Worm (Caenorhabditis elegans) whole organism, L4 larva: ENCODE data around the gene F09G8.10.
A peak's percentile ranks its signal among the peaks of the same experiment; 100 is the strongest.

Source experiments
- D1046.2 ChIP-seq: fragments of 200-800 bp; sonication (Bioruptor generic); IDR thresholded peaks from 2 replicates; pipeline ENCODE4 v1.3.6; 2022; ENCODE audit warnings: missing genetic modification characterization, missing compliant biosample characterization
- F44E2.7 ChIP-seq: fragments of 200-800 bp; sonication (Bioruptor generic); IDR thresholded peaks from 2 replicates; pipeline ENCODE4 v2.1.2; 2022; ENCODE audit warnings: missing genetic modification characterization, missing compliant biosample characterization
- F49E8.2 ChIP-seq: sonication (generic microtip); optimal IDR thresholded peaks from 2 replicates; lab custom pipeline; 2016; ENCODE audit warnings: missing compliant biosample characterization, mild to moderate bottlenecking, missing genetic modification characterization, borderline replicate concordance
- T20F7.1 ChIP-seq: fragments of 200-800 bp; sonication (Bioruptor generic); optimal IDR thresholded peaks from 2 replicates; lab custom pipeline; 2018; ENCODE audit warnings: mild to moderate bottlenecking, missing genetic modification characterization, missing compliant biosample characterization
- Y105C5A.15 ChIP-seq: fragments of 200-800 bp; sonication (Bioruptor generic); IDR thresholded peaks from 2 replicates; pipeline ENCODE4 v1.3.6; 2022; ENCODE audit warnings: missing genetic modification characterization, missing compliant biosample characterization
- Y75B8A.6 ChIP-seq: fragments of 200-800 bp; sonication (Bioruptor generic); IDR thresholded peaks from 2 replicates; pipeline ENCODE4 v1.3.6; 2022; ENCODE audit warnings: missing genetic modification reagents, missing genetic modification characterization, missing compliant biosample characterization
- ZK546.5 ChIP-seq, 2 experiments: sonication (generic microtip); optimal IDR thresholded peaks; 2 replicates each; lab custom pipeline; 2017; ENCODE audit warnings: missing biosample characterization in 2 of 2, missing genetic modification characterization in 2 of 2
- aha-1 ChIP-seq: fragments of 150-350 bp; peaks from one replicate; lab custom pipeline; 2014; ENCODE audit warnings: missing biosample characterization, missing genetic modification characterization
- ceh-20 ChIP-seq: fragments of 200-800 bp; sonication (Bioruptor generic); IDR thresholded peaks from 2 replicates; pipeline ENCODE4 v1.3.6; 2022; ENCODE audit warnings: missing genetic modification reagents, missing genetic modification characterization, missing compliant biosample characterization
- daf-16 ChIP-seq, 3 experiments: sonication (generic microtip); optimal IDR thresholded peaks; 2 replicates each; lab custom pipeline; 2016 to 2017; ENCODE audit warnings: missing genetic modification characterization in 3 of 3, missing genetic modification reagents in 3 of 3, mild to moderate bottlenecking in 2 of 3, missing compliant biosample characterization in 2 of 3, missing biosample characterization in 1 of 3, moderate library complexity in 1 of 3
- daf-8 ChIP-seq: fragments of 200-800 bp; sonication (Bioruptor generic); IDR thresholded peaks from 2 replicates; pipeline ENCODE4 v1.3.6; 2022; ENCODE audit warnings: missing genetic modification characterization, missing compliant biosample characterization
- dmd-6 ChIP-seq: fragments of 200-800 bp; sonication (Bioruptor generic); IDR thresholded peaks from 2 replicates; pipeline ENCODE4 v1.3.6; 2022; ENCODE audit warnings: missing genetic modification reagents, missing genetic modification characterization, missing compliant biosample characterization
- dpl-1 ChIP-seq: fragments of 150-350 bp; optimal IDR thresholded peaks from 2 replicates; lab custom pipeline; 2014; ENCODE audit warnings: missing biosample characterization, missing genetic modification reagents, missing genetic modification characterization
- duxl-1 ChIP-seq: sonication (generic microtip); optimal IDR thresholded peaks from 2 replicates; lab custom pipeline; 2016; ENCODE audit warnings: mild to moderate bottlenecking, missing genetic modification characterization, moderate library complexity, missing compliant biosample characterization; ENCODE audit not compliant: poor library complexity
- dve-1 ChIP-seq: sonication (generic microtip); optimal IDR thresholded peaks from 2 replicates; lab custom pipeline; 2017; ENCODE audit warnings: antibody characterized with exemption, mild to moderate bottlenecking, missing genetic modification characterization, missing compliant biosample characterization; ENCODE audit not compliant: insufficient read depth
- gei-8 ChIP-seq: fragments of 200-800 bp; sonication (Bioruptor generic); optimal IDR thresholded peaks from 2 replicates; lab custom pipeline; 2018; ENCODE audit warnings: mild to moderate bottlenecking, missing genetic modification characterization, missing compliant biosample characterization
- hlh-11 ChIP-seq: fragments of 200-800 bp; sonication (Bioruptor generic); optimal IDR thresholded peaks from 2 replicates; lab custom pipeline; 2018; ENCODE audit warnings: mild to moderate bottlenecking, missing genetic modification characterization, missing compliant biosample characterization
- hlh-30 ChIP-seq: sonication (generic microtip); optimal IDR thresholded peaks from 2 replicates; lab custom pipeline; 2017; ENCODE audit warnings: antibody characterized with exemption, mild to moderate bottlenecking, missing genetic modification characterization, missing compliant biosample characterization; ENCODE audit not compliant: insufficient read depth
- hmg-1.1 ChIP-seq: fragments of 200-800 bp; sonication (Bioruptor generic); IDR thresholded peaks from 2 replicates; pipeline ENCODE4 v1.3.6; 2022; ENCODE audit warnings: missing genetic modification reagents, missing genetic modification characterization, missing compliant biosample characterization
- lin-13 ChIP-seq: fragments of 150-350 bp; optimal IDR thresholded peaks from 2 replicates; lab custom pipeline; 2014; ENCODE audit warnings: missing biosample characterization, missing genetic modification reagents, missing genetic modification characterization
- lin-15B ChIP-seq: fragments of 150-350 bp; sonication (generic microtip); optimal IDR thresholded peaks from 3 replicates; lab custom pipeline; 2014; ENCODE audit warnings: missing biosample characterization, missing genetic modification characterization
- lsy-2 ChIP-seq, 2 experiments: fragments of 150-350 bp in 1 of 2; sonication (generic microtip) in 1 of 2; optimal IDR thresholded peaks; 2 replicates each; lab custom pipeline; 2014 to 2017; ENCODE audit warnings: missing biosample characterization in 2 of 2, missing genetic modification characterization in 2 of 2
- nhr-10 ChIP-seq: fragments of 150-350 bp; optimal IDR thresholded peaks from 2 replicates; lab custom pipeline; 2014; ENCODE audit warnings: missing biosample characterization, missing genetic modification characterization
- nhr-28 ChIP-seq: fragments of 150-350 bp; optimal IDR thresholded peaks from 2 replicates; lab custom pipeline; 2014; ENCODE audit warnings: missing biosample characterization, missing genetic modification characterization
- nhr-42 ChIP-seq: fragments of 200-800 bp; sonication (Bioruptor generic); IDR thresholded peaks from 2 replicates; pipeline ENCODE4 v1.3.6; 2022; ENCODE audit warnings: missing genetic modification characterization, missing compliant biosample characterization
- nhr-48 ChIP-seq: sonication (generic microtip); optimal IDR thresholded peaks from 2 replicates; lab custom pipeline; 2016; ENCODE audit warnings: mild to moderate bottlenecking, missing genetic modification characterization, missing compliant biosample characterization
- nhr-76 ChIP-seq: fragments of 150-350 bp; optimal IDR thresholded peaks from 2 replicates; lab custom pipeline; 2014; ENCODE audit warnings: missing biosample characterization, missing genetic modification characterization
- nhr-77 ChIP-seq: fragments of 150-350 bp; optimal IDR thresholded peaks from 2 replicates; lab custom pipeline; 2014; ENCODE audit warnings: missing biosample characterization, missing genetic modification characterization
- php-3 ChIP-seq: fragments of 200-800 bp; sonication (Bioruptor generic); IDR thresholded peaks from 2 replicates; pipeline ENCODE4 v1.3.6; 2022; ENCODE audit warnings: missing genetic modification reagents, missing genetic modification characterization, missing compliant biosample characterization
- pqm-1 ChIP-seq: sonication (generic microtip); optimal IDR thresholded peaks from 2 replicates; lab custom pipeline; 2017; ENCODE audit warnings: missing biosample characterization, missing genetic modification characterization
- set-16 ChIP-seq: fragments of 200-800 bp; sonication (Bioruptor generic); IDR thresholded peaks from 2 replicates; pipeline ENCODE4 v1.3.6; 2022; ENCODE audit warnings: missing genetic modification reagents, missing genetic modification characterization, missing compliant biosample characterization
- tag-97 ChIP-seq: fragments of 200-800 bp; sonication (Bioruptor generic); IDR thresholded peaks from 2 replicates; pipeline ENCODE4 v1.3.6; 2022; ENCODE audit warnings: missing genetic modification characterization, missing compliant biosample characterization
- unc-130 ChIP-seq: sonication (generic microtip); optimal IDR thresholded peaks from 2 replicates; lab custom pipeline; 2016; ENCODE audit warnings: missing genetic modification reagents, missing genetic modification characterization, missing compliant biosample characterization
- unc-39 ChIP-seq: sonication (generic microtip); optimal IDR thresholded peaks from 2 replicates; lab custom pipeline; 2017; ENCODE audit warnings: missing biosample characterization, missing genetic modification characterization
- unc-62 ChIP-seq, 3 experiments: fragments of 150-350 bp in 1 of 3; sonication (generic microtip); optimal IDR thresholded peaks in 2 of 3; peaks in 1 of 3; 1 replicate in 1 of 3; 2 replicates in 2 of 3; lab custom pipeline; 2014 to 2017; ENCODE audit warnings: missing biosample characterization in 3 of 3, missing genetic modification characterization in 3 of 3, missing genetic modification reagents in 3 of 3, missing genotype in 1 of 3
- vab-7 ChIP-seq: fragments of 200-800 bp; sonication (Bioruptor generic); IDR thresholded peaks from 2 replicates; pipeline ENCODE4 v1.3.6; 2022; ENCODE audit warnings: missing genetic modification reagents, missing genetic modification characterization, missing compliant biosample characterization
- zag-1 ChIP-seq: fragments of 150-350 bp; optimal IDR thresholded peaks from 2 replicates; lab custom pipeline; 2014; ENCODE audit warnings: missing biosample characterization, missing genetic modification characterization
- zfp-2 ChIP-seq: sonication (generic microtip); optimal IDR thresholded peaks from 2 replicates; lab custom pipeline; 2016; ENCODE audit warnings: mild to moderate bottlenecking, missing genetic modification characterization, missing compliant biosample characterization
- zip-2 ChIP-seq: fragments of 150-350 bp; optimal IDR thresholded peaks from 2 replicates; lab custom pipeline; 2014; ENCODE audit warnings: missing biosample characterization, missing genetic modification characterization

Gene F09G8.10

ce11 chrIII:8239325-8239724, 32.6 kb downstream of the F09G8.10 start, which contains the start of gene tsp-1:
TSS of gene tsp-1 (minus strand) at chrIII:8239423.
- TF ChIP-seq nhr-28 (peak; percentile 27), hlh-30 (tag; lab: Kevin White, UChicago) (no peak), zag-1 (tag; lab: Kevin White, UChicago) (no peak), nhr-76 (tag; lab: Kevin White, UChicago) (no peak), tag-97 (GFP tag; lab: Robert Waterston, UW) (no peak), pqm-1 (peak; percentile 55), daf-16 (GFP tag; optimal IDR thresholded peaks at IDR 0.05; lab: Kevin White, UChicago) (no peak), daf-16 (tag; optimal IDR thresholded peaks at IDR 0.05; lab: Kevin White, UChicago) (peak; percentile 35), F44E2.7 (GFP tag; lab: Robert Waterston, UW) (no peak)

- peak; percentile 84 for TF ChIP-seq dmd-6 (GFP tag; lab: Robert Waterston, UW)
- no peak for TF ChIP-seq unc-39 (tag; lab: Kevin White, UChicago)
- TF ChIP-seq T20F7.1 (GFP tag; lab: Kevin White, UChicago) = peak; percentile 17
- TF ChIP-seq unc-130 (GFP tag; lab: Kevin White, UChicago) = no peak
- no peak for TF ChIP-seq vab-7
- TF ChIP-seq duxl-1 (tag; lab: Kevin White, UChicago) = no peak
- TF ChIP-seq daf-16 (GFP tag; optimal IDR thresholded peaks at IDR 0.05; lab: Kevin White, UChicago) = no peak
- peak; percentile 73 for TF ChIP-seq daf-16 (tag; optimal IDR thresholded peaks at IDR 0.05; lab: Kevin White, UChicago)
- no peak for TF ChIP-seq lin-15B (tag; lab: Kevin White, UChicago)
- TF ChIP-seq pqm-1 = peak; percentile 39
- TF ChIP-seq hlh-11 (tag; lab: Kevin White, UChicago) = peak; percentile 54
- peak; percentile 95 for TF ChIP-seq php-3 (GFP tag; lab: Robert Waterston, UW)
- TF ChIP-seq nhr-77 (tag; lab: Kevin White, UChicago) = peak; percentile 73
- peak in 1 of 2 experiments; percentile 28 for TF ChIP-seq unc-62 (GFP tag; optimal IDR thresholded peaks at IDR 0.05 in 1 of 2; lab: Kevin White, UChicago)
- TF ChIP-seq unc-62 (tag; optimal IDR thresholded peaks at IDR 0.05; lab: Kevin White, UChicago) = no peak
- TF ChIP-seq nhr-28 = peak; percentile 88
- TF ChIP-seq ZK546.5 (tag; optimal IDR thresholded peaks at IDR 0.05; lab: Kevin White, UChicago) = no peak
- TF ChIP-seq zip-2 (tag; lab: Kevin White, UChicago) = peak; percentile 6
- TF ChIP-seq lsy-2 (tag; optimal IDR thresholded peaks at IDR 0.05; lab: Kevin White, UChicago) = peak in 1 of 2 experiments; percentile 75
- TF ChIP-seq dve-1 (tag; lab: Kevin White, UChicago) = peak; percentile 76
- no peak for TF ChIP-seq daf-8 (GFP tag; lab: Robert Waterston, UW)
- no peak for TF ChIP-seq Y105C5A.15 (GFP tag; lab: Robert Waterston, UW)
- TF ChIP-seq zfp-2 = no peak
Measured at ce11 chrIII:8237827-8238226, 34.1 kb downstream of the F09G8.10 start, which contains the start of gene tsp-2. TSS of gene tsp-2 (minus strand) at chrIII:8237935.

- TF ChIP-seq nhr-10 (tag; lab: Kevin White, UChicago) (no peak), ZK546.5 (tag; optimal IDR thresholded peaks at IDR 0.05; lab: Kevin White, UChicago) (no peak), daf-16 (GFP tag; optimal IDR thresholded peaks at IDR 0.05; lab: Kevin White, UChicago) (no peak), daf-16 (tag; optimal IDR thresholded peaks at IDR 0.05; lab: Kevin White, UChicago) (no peak), Y75B8A.6 (GFP tag; lab: Robert Waterston, UW) (no peak), dpl-1 (GFP tag; lab: Kevin White, UChicago) (no peak), ceh-20 (no peak)
- TF ChIP-seq, all 104 proteins: peak for 0
Measured at ce11 chrIII:8235880-8236279, 36.1 kb downstream of the F09G8.10 start, which contains the start of gene C02F5.5. TSS of gene C02F5.5 (plus strand) at chrIII:8236180.

ce11 chrIII:8235358-8235757, 36.6 kb downstream of the F09G8.10 start, which contains the start of gene C02F5.14:
TSS of gene C02F5.14 (minus strand) at chrIII:8235514.
- no peak for TF ChIP-seq set-16
- no peak for TF ChIP-seq gei-8 (GFP tag; lab: Kevin White, UChicago)
- TF ChIP-seq aha-1 (tag; lab: Kevin White, UChicago) = no peak
- no peak for TF ChIP-seq F49E8.2
- no peak for TF ChIP-seq nhr-76 (tag; lab: Kevin White, UChicago)
- TF ChIP-seq ZK546.5 (tag; optimal IDR thresholded peaks at IDR 0.05; lab: Kevin White, UChicago) = no peak
- no peak for TF ChIP-seq dmd-6 (GFP tag; lab: Robert Waterston, UW)
- TF ChIP-seq nhr-48 (tag; lab: Kevin White, UChicago) = no peak
- TF ChIP-seq D1046.2 = no peak
- no peak for TF ChIP-seq nhr-42
- TF ChIP-seq lin-13 (GFP tag; lab: Kevin White, UChicago) = no peak
- TF ChIP-seq hmg-1.1 (GFP tag; lab: Robert Waterston, UW) = no peak
